Worm (Caenorhabditis elegans) whole organism, L2 larva: ENCODE measurements around the gene frpr-18.
A peak's percentile ranks its signal among the peaks of the same experiment; 100 is the strongest.

Experiments used
- C34F6.9 ChIP-seq: fragments of 150-350 bp; optimal IDR thresholded peaks from 2 replicates; lab custom pipeline; 2014; ENCODE audit warnings: missing biosample characterization, missing genetic modification characterization
- F13H6.1 ChIP-seq: sonication (generic microtip); optimal IDR thresholded peaks from 2 replicates; lab custom pipeline; 2016; ENCODE audit warnings: missing genetic modification characterization, missing compliant biosample characterization
- Y55F3AM.14 ChIP-seq: fragments of 200-800 bp; sonication (Bioruptor generic); optimal IDR thresholded peaks from 2 replicates; lab custom pipeline; 2018; ENCODE audit warnings: mild to moderate bottlenecking, missing genetic modification characterization, missing compliant biosample characterization
- ceh-16 ChIP-seq: fragments of 150-350 bp; optimal IDR thresholded peaks from 2 replicates; lab custom pipeline; 2014; ENCODE audit warnings: missing biosample characterization, missing genetic modification characterization
- crh-2 ChIP-seq: sonication (generic microtip); optimal IDR thresholded peaks from 2 replicates; lab custom pipeline; 2017; ENCODE audit warnings: missing biosample characterization, missing genetic modification characterization
- egl-27 ChIP-seq: sonication (generic microtip); optimal IDR thresholded peaks from 3 replicates; lab custom pipeline; 2017; ENCODE audit warnings: missing biosample characterization, missing genetic modification reagents, missing genetic modification characterization
- elt-1 ChIP-seq: fragments of 150-350 bp; optimal IDR thresholded peaks from 2 replicates; lab custom pipeline; 2014; ENCODE audit warnings: missing biosample characterization, missing genetic modification characterization
- elt-3 ChIP-seq: sonication (generic microtip); optimal IDR thresholded peaks from 2 replicates; lab custom pipeline; 2017; ENCODE audit warnings: missing biosample characterization, missing genetic modification characterization
- gmeb-1 ChIP-seq: fragments of 150-350 bp; optimal IDR thresholded peaks from 2 replicates; lab custom pipeline; 2014; ENCODE audit warnings: missing biosample characterization, missing genetic modification characterization
- lin-13 ChIP-seq: fragments of 150-350 bp; optimal IDR thresholded peaks from 2 replicates; lab custom pipeline; 2014; ENCODE audit warnings: missing biosample characterization, missing genetic modification reagents, missing genetic modification characterization
- lin-39 ChIP-seq: fragments of 150-350 bp; optimal IDR thresholded peaks from 2 replicates; lab custom pipeline; 2014; ENCODE audit warnings: missing biosample characterization, missing genetic modification reagents, missing genetic modification characterization
- lsy-2 ChIP-seq, 2 experiments: fragments of 150-350 bp in 1 of 2; sonication (generic microtip) in 1 of 2; optimal IDR thresholded peaks; 2 replicates each; lab custom pipeline; 2014 to 2017; ENCODE audit warnings: missing biosample characterization in 2 of 2, missing genetic modification characterization in 2 of 2
- mab-5 ChIP-seq: fragments of 150-350 bp; optimal IDR thresholded peaks from 2 replicates; lab custom pipeline; 2014; ENCODE audit warnings: missing biosample characterization, missing genetic modification characterization
- mdl-1 ChIP-seq, 2 experiments: fragments of 150-350 bp in 1 of 2; sonication (generic microtip) in 1 of 2; optimal IDR thresholded peaks; 2 replicates each; lab custom pipeline; 2017; ENCODE audit warnings: missing biosample characterization in 2 of 2, missing genetic modification characterization in 2 of 2
- nhr-10 ChIP-seq: sonication (generic microtip); optimal IDR thresholded peaks from 2 replicates; lab custom pipeline; 2017; ENCODE audit warnings: missing biosample characterization, missing genetic modification characterization
- nhr-11 ChIP-seq: fragments of 150-350 bp; optimal IDR thresholded peaks from 2 replicates; lab custom pipeline; 2014; ENCODE audit warnings: missing biosample characterization, missing genetic modification characterization
- nhr-12 ChIP-seq: fragments of 150-350 bp; optimal IDR thresholded peaks from 2 replicates; lab custom pipeline; 2014; ENCODE audit warnings: missing biosample characterization, missing genetic modification characterization
- nhr-129 ChIP-seq: fragments of 150-350 bp; optimal IDR thresholded peaks from 2 replicates; lab custom pipeline; 2014; ENCODE audit warnings: missing biosample characterization, missing genetic modification characterization
- nhr-23 ChIP-seq: fragments of 150-350 bp; optimal IDR thresholded peaks from 2 replicates; lab custom pipeline; 2014; ENCODE audit warnings: missing biosample characterization, missing genetic modification reagents, missing genetic modification characterization
- nhr-237 ChIP-seq: fragments of 150-350 bp; optimal IDR thresholded peaks from 2 replicates; lab custom pipeline; 2014; ENCODE audit warnings: missing biosample characterization, missing genetic modification characterization
- nhr-25 ChIP-seq: fragments of 150-350 bp; sonication (generic microtip); optimal IDR thresholded peaks from 3 replicates; lab custom pipeline; 2014; ENCODE audit warnings: missing biosample characterization, missing genetic modification characterization
- nhr-6 ChIP-seq: fragments of 150-350 bp; optimal IDR thresholded peaks from 2 replicates; lab custom pipeline; 2014; ENCODE audit warnings: missing biosample characterization, missing genetic modification characterization
- peb-1 ChIP-seq: fragments of 150-350 bp; optimal IDR thresholded peaks from 2 replicates; lab custom pipeline; 2014; ENCODE audit warnings: missing biosample characterization, missing genetic modification characterization
- skn-1 ChIP-seq: sonication (generic microtip); optimal IDR thresholded peaks from 2 replicates; lab custom pipeline; 2017; ENCODE audit warnings: missing biosample characterization, missing genetic modification characterization
- sma-9 ChIP-seq, 2 experiments: fragments of 150-350 bp in 1 of 2; sonication (generic microtip) in 1 of 2; optimal IDR thresholded peaks; 2 replicates each; lab custom pipeline; 2014 to 2016; ENCODE audit warnings: missing genetic modification characterization in 2 of 2, mild to moderate bottlenecking in 1 of 2, missing biosample characterization in 1 of 2, missing compliant biosample characterization in 1 of 2, missing genetic modification reagents in 1 of 2, moderate library complexity in 1 of 2
- unc-39 ChIP-seq: fragments of 150-350 bp; optimal IDR thresholded peaks from 2 replicates; lab custom pipeline; 2014; ENCODE audit warnings: missing biosample characterization, missing genetic modification characterization
- zag-1 ChIP-seq: fragments of 150-350 bp; optimal IDR thresholded peaks from 2 replicates; lab custom pipeline; 2014; ENCODE audit warnings: missing biosample characterization, missing genetic modification characterization
- ztf-1 ChIP-seq: fragments of 200-800 bp; sonication (Bioruptor generic); conservative IDR thresholded peaks from 2 replicates; pipeline ENCODE4 v1.3.6; 2022; ENCODE audit warnings: missing genetic modification characterization, missing compliant biosample characterization
- ztf-11 ChIP-seq: sonication (generic microtip); optimal IDR thresholded peaks from 2 replicates; lab custom pipeline; 2017; ENCODE audit warnings: missing biosample characterization, missing genetic modification characterization
- ztf-4 ChIP-seq: fragments of 150-350 bp; optimal IDR thresholded peaks from 2 replicates; lab custom pipeline; 2014; ENCODE audit warnings: missing biosample characterization, missing genetic modification characterization

The frpr-18 gene

ce11 chrV:6839008-6839407 lies 31.1 kb upstream of the frpr-18 start, which contains the start of gene hpo-8:
hpo-8 (plus strand) TSS chrV:6839289.
- TF ChIP-seq zag-1 (tag; lab: Kevin White, UChicago) (no peak), nhr-6 (tag; lab: Kevin White, UChicago) (no peak), nhr-10 (tag; lab: Kevin White, UChicago) (no peak), egl-27 (tag; lab: Kevin White, UChicago) (no peak), nhr-129 (tag; lab: Kevin White, UChicago) (no peak), nhr-11 (no peak), peb-1 (tag; lab: Kevin White, UChicago) (no peak), lin-39 (tag; lab: Kevin White, UChicago) (no peak), nhr-23 (tag; lab: Kevin White, UChicago) (no peak), ztf-1 (GFP tag; lab: Robert Waterston, UW) (no peak), nhr-25 (tag; lab: Kevin White, UChicago) (no peak)

DNA sequence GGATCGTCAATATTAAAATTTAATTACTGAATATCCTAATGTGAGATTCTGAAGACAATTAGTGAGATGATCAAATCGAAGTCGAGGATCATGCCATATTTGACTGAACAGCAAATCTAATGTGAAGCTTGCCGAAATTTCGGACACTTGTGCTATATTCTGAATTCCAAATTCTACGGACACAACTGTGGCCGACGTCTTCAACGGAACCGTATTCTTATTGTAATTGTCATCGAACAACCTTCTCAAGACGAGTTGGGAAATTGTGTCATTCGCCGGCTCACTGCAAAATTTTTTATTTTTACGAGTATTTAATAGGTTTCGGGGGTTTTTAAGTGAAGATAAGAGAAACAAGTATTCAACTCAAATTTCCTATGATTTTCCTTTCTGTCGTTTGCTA lies 27.7 kb upstream of the frpr-18 start, which contains the start of gene T15B7.1:
T15B7.1 (plus strand) TSS at position 301 of the 400 bp plus-strand sequence.
- no peak for TF ChIP-seq unc-39 (tag; lab: Kevin White, UChicago)
- TF ChIP-seq egl-27 (tag; lab: Kevin White, UChicago), result no peak
- TF ChIP-seq zag-1 (tag; lab: Kevin White, UChicago), result no peak
- no peak for TF ChIP-seq elt-1 (tag; lab: Kevin White, UChicago)
- no peak for TF ChIP-seq mdl-1 (tag; optimal IDR thresholded peaks at IDR 0.05; lab: Kevin White, UChicago)
- TF ChIP-seq mab-5, result no peak
- no peak for TF ChIP-seq elt-3 (tag; lab: Kevin White, UChicago)
- no peak for TF ChIP-seq lsy-2 (tag; optimal IDR thresholded peaks at IDR 0.05; lab: Kevin White, UChicago)
- TF ChIP-seq nhr-237 (tag; lab: Kevin White, UChicago), result no peak
- no peak for TF ChIP-seq ceh-16
- TF ChIP-seq sma-9 (GFP tag; optimal IDR thresholded peaks at IDR 0.05; lab: Kevin White, UChicago), result no peak
- no peak for TF ChIP-seq sma-9 (tag; optimal IDR thresholded peaks at IDR 0.05; lab: Kevin White, UChicago)
- TF ChIP-seq lin-39 (tag; lab: Kevin White, UChicago), result no peak
- TF ChIP-seq peb-1 (tag; lab: Kevin White, UChicago), result no peak
- no peak for TF ChIP-seq ztf-11 (tag; lab: Kevin White, UChicago)
- TF ChIP-seq lin-13, result no peak

DNA sequence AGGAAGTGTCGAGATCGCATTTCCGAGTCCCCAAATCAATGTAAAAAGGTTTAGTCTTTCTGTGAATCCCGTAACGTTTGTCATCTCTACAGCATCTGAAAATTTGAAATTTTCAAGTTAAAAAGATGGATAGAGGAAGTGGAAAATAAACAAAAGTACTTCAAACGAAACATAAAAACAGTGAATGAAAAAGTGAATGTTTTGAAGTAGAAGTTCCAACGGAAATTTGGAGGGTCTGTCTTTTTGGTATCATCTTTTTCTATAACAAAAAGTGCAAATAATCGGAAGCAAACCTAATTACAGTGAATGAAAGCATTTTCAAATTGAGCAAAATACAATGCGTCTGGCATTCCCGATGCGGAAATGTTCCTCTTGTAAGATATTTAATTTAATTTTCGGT lies 23.6 kb upstream of the frpr-18 start, which contains the start of gene lgc-54:
lgc-54 (minus strand) TSS at position 101 of the 400 bp plus-strand sequence.
- TF ChIP-seq unc-39 (tag; lab: Kevin White, UChicago) (no peak), skn-1 (tag; lab: Kevin White, UChicago) (no peak), mdl-1 (tag; optimal IDR thresholded peaks at IDR 0.05; lab: Kevin White, UChicago) (no peak), crh-2 (tag; lab: Kevin White, UChicago) (no peak), nhr-12 (tag; lab: Kevin White, UChicago) (no peak)

DNA sequence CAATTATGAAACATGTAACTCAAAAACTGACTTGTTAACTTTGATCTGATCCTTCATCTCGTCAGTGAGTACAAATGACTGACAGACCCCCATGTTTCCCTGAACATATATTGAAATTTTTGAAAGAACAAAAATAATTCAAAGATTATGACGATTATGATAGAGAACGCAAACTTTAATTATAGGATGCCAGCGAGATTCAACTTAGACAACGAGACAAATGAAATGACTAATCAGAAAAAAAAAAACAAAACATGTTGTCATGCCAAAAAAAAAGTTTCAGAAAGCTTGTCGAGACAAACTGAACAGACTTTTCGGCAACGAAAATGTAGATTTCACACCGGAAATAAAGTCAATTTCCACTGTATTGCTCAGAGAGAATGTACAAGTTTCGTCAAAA lies 15.4 kb upstream of the frpr-18 start, which contains the start of gene gpa-10:
gpa-10 (minus strand) TSS at position 101 of the 400 bp plus-strand sequence.
- no peak for TF ChIP-seq ztf-4 (tag; lab: Kevin White, UChicago)
- TF ChIP-seq, all 48 proteins: peak for 0

DNA sequence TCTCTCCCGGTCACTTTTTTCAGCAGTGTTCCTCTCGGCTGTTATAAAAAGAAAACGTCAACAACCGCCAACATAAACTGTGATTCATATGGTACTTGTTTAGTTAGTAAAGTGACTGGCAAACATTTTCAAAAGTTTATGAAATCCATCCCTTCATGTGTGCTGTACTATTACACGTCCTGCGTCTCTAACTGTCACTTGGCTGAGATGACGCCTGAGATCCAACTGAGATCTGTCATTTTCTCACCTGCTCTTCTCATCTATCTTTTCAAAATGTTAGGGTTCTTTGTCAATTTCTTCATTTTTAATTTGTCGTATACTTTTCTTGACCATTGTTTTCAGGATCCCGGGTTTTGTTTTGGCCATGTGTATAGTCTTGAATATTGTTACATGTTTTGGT lies 4.6 kb downstream of the frpr-18 start:
- TF ChIP-seq F13H6.1 (tag; lab: Kevin White, UChicago) (peak; percentile 2), mdl-1 (tag; optimal IDR thresholded peaks at IDR 0.05; lab: Kevin White, UChicago) (no peak), nhr-129 (tag; lab: Kevin White, UChicago) (peak; percentile 37)
- TF ChIP-seq, all 48 proteins: peak for 2

DNA sequence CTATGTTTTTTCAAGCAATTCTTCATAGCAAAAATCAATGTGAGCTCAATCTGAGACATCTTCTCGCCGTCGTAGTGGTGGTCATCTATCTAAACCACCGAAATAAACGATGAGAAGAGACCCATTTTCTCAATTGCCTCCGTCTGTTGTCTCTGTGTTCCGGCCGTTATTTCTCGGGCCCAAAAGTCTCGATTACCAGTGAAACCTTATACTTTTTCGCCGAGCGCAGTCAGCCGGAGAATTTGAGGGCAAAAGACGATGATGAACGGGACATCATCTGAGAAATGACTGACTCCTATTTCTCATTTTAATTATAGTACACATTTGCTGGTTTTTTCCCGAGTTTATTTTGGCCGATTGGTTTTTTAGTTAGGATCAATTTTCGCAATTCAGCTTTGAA lies 5.7 kb downstream of the frpr-18 start:
- TF ChIP-seq F13H6.1 (tag; lab: Kevin White, UChicago) (peak; percentile 3), nhr-23 (tag; lab: Kevin White, UChicago) (no peak)

- no peak for TF ChIP-seq gmeb-1
- TF ChIP-seq lin-13, result no peak
- peak; percentile 19 for TF ChIP-seq F13H6.1 (tag; lab: Kevin White, UChicago)
- TF ChIP-seq mab-5, result no peak
- peak; percentile 61 for TF ChIP-seq nhr-25 (tag; lab: Kevin White, UChicago)
- TF ChIP-seq nhr-129 (tag; lab: Kevin White, UChicago), result peak; percentile 41
- peak; percentile 10 for TF ChIP-seq elt-1 (tag; lab: Kevin White, UChicago)
- TF ChIP-seq lsy-2 (tag; optimal IDR thresholded peaks at IDR 0.05; lab: Kevin White, UChicago), result no peak
- peak; percentile 23 for TF ChIP-seq C34F6.9 (tag; lab: Kevin White, UChicago)
- peak; percentile 49 for TF ChIP-seq ceh-16
- TF ChIP-seq Y55F3AM.14 (GFP tag; lab: Kevin White, UChicago), result no peak
Measured at ce11 chrV:6876763-6877515, 6.8 kb downstream of the frpr-18 start.
